Worm (Caenorhabditis elegans) whole organism, L1 larva: ENCODE measurements around the gene age-1.
A peak's percentile ranks its signal among the peaks of the same experiment; 100 is the strongest.

Experiments used
- C04F5.9 ChIP-seq: sonication (generic microtip); optimal IDR thresholded peaks from 2 replicates; lab custom pipeline; 2016; ENCODE audit warnings: missing genetic modification characterization, missing compliant biosample characterization
- Y116A8C.19 ChIP-seq: sonication (generic microtip); optimal IDR thresholded peaks from 2 replicates; lab custom pipeline; 2016; ENCODE audit warnings: missing compliant biosample characterization, missing genetic modification characterization, borderline replicate concordance
- alr-1 ChIP-seq: fragments of 200-800 bp; sonication (Bioruptor generic); optimal IDR thresholded peaks from 2 replicates; lab custom pipeline; 2018; ENCODE audit warnings: borderline replicate concordance, mild to moderate bottlenecking, missing genetic modification characterization, missing compliant biosample characterization
- blmp-1 ChIP-seq: fragments of 150-350 bp; optimal IDR thresholded peaks from 2 replicates; lab custom pipeline; 2014; ENCODE audit warnings: missing biosample characterization, missing genetic modification characterization
- ceh-82 ChIP-seq, 3 experiments: fragments of 150-350 bp in 1 of 3; sonication (generic microtip) in 2 of 3; optimal IDR thresholded peaks; 2 replicates each; lab custom pipeline; 2014 to 2017; ENCODE audit warnings: missing biosample characterization in 3 of 3, missing genetic modification characterization in 3 of 3
- ceh-88 ChIP-seq: fragments of 200-800 bp; sonication (Bioruptor generic); IDR thresholded peaks from 2 replicates; pipeline ENCODE4 v1.3.6; 2022; ENCODE audit warnings: missing genetic modification characterization, missing compliant biosample characterization
- dsc-1 ChIP-seq: sonication (generic microtip); optimal IDR thresholded peaks from 2 replicates; lab custom pipeline; 2016; ENCODE audit warnings: mild to moderate bottlenecking, missing genetic modification characterization, missing compliant biosample characterization
- efl-1 ChIP-seq, 4 experiments: fragments of 150-350 bp; optimal IDR thresholded peaks in 3 of 4; peaks in 1 of 4; 1 replicate in 1 of 4; 2 replicates in 3 of 4; lab custom pipeline; 2014; ENCODE audit warnings: missing biosample characterization in 2 of 4, missing genetic modification characterization in 2 of 4, missing genetic modification reagents in 2 of 4
- efl-3 ChIP-seq: fragments of 200-800 bp; sonication (Bioruptor generic); optimal IDR thresholded peaks from 2 replicates; lab custom pipeline; 2018; ENCODE audit warnings: mild to moderate bottlenecking, missing genetic modification characterization, missing compliant biosample characterization
- egl-13 ChIP-seq: sonication (generic microtip); optimal IDR thresholded peaks from 2 replicates; lab custom pipeline; 2016; ENCODE audit warnings: missing genotype, missing genetic modification reagents, missing genetic modification characterization, missing compliant biosample characterization
- egl-27 ChIP-seq, 2 experiments: fragments of 150-350 bp in 1 of 2; sonication (generic microtip); optimal IDR thresholded peaks; 3 replicates each; lab custom pipeline; 2017 to 2018; ENCODE audit warnings: missing biosample characterization in 2 of 2, missing genetic modification characterization in 2 of 2, missing genetic modification reagents in 2 of 2
- elt-2 ChIP-seq: sonication (generic microtip); optimal IDR thresholded peaks from 2 replicates; lab custom pipeline; 2016; ENCODE audit warnings: missing genetic modification characterization, mild to moderate bottlenecking, inconsistent platforms, missing compliant biosample characterization, missing genetic modification reagents
- ets-5 ChIP-seq: fragments of 200-800 bp; sonication (Bioruptor generic); IDR thresholded peaks from 2 replicates; pipeline ENCODE4 v1.3.6; 2022; ENCODE audit warnings: missing genetic modification characterization, missing compliant biosample characterization
- fkh-4 ChIP-seq: sonication (generic microtip); optimal IDR thresholded peaks from 2 replicates; lab custom pipeline; 2016; ENCODE audit warnings: missing compliant biosample characterization, missing genetic modification characterization, borderline replicate concordance
- fkh-8 ChIP-seq: sonication (generic microtip); optimal IDR thresholded peaks from 2 replicates; lab custom pipeline; 2016; ENCODE audit warnings: mild to moderate bottlenecking, missing genetic modification characterization, missing compliant biosample characterization
- grh-1 ChIP-seq: fragments of 200-800 bp; sonication (Bioruptor generic); IDR thresholded peaks from 2 replicates; pipeline ENCODE4 v1.3.6; 2022; ENCODE audit warnings: missing genetic modification reagents, missing genetic modification characterization, missing compliant biosample characterization
- hpl-2 ChIP-seq: fragments of 150-350 bp; optimal IDR thresholded peaks from 2 replicates; lab custom pipeline; 2014; ENCODE audit warnings: missing biosample characterization, missing genetic modification reagents, missing genetic modification characterization
- irx-1 ChIP-seq: sonication (generic microtip); optimal IDR thresholded peaks from 2 replicates; lab custom pipeline; 2016; ENCODE audit warnings: missing genetic modification characterization, missing compliant biosample characterization
- isw-1 ChIP-seq: fragments of 200-800 bp; sonication (Bioruptor generic); IDR thresholded peaks from 2 replicates; pipeline ENCODE4 v1.3.6; 2022; ENCODE audit warnings: missing genetic modification characterization, missing compliant biosample characterization
- lin-14 ChIP-seq: fragments of 200-800 bp; sonication (Bioruptor generic); optimal IDR thresholded peaks from 2 replicates; lab custom pipeline; 2018; ENCODE audit warnings: mild to moderate bottlenecking, missing genetic modification characterization, moderate library complexity, missing compliant biosample characterization
- lin-15B ChIP-seq: fragments of 150-350 bp; sonication (generic microtip); optimal IDR thresholded peaks from 3 replicates; lab custom pipeline; 2014; ENCODE audit warnings: missing biosample characterization, missing genetic modification characterization
- lin-39 ChIP-seq: fragments of 150-350 bp; optimal IDR thresholded peaks from 2 replicates; lab custom pipeline; 2014; ENCODE audit warnings: missing biosample characterization, missing genetic modification reagents, missing genetic modification characterization
- lir-3 ChIP-seq: sonication (generic microtip); optimal IDR thresholded peaks from 2 replicates; lab custom pipeline; 2016; ENCODE audit warnings: mild to moderate bottlenecking, missing genetic modification characterization, moderate library complexity, missing compliant biosample characterization; ENCODE audit not compliant: poor library complexity
- lsy-2 ChIP-seq, 2 experiments: fragments of 150-350 bp; optimal IDR thresholded peaks; 2 replicates each; lab custom pipeline; 2014; ENCODE audit warnings: missing biosample characterization in 2 of 2, missing genetic modification characterization in 2 of 2
- mef-2 ChIP-seq: fragments of 150-350 bp; optimal IDR thresholded peaks from 2 replicates; lab custom pipeline; 2014; ENCODE audit warnings: missing biosample characterization, missing genetic modification characterization
- mep-1 ChIP-seq: fragments of 150-350 bp; optimal IDR thresholded peaks from 2 replicates; lab custom pipeline; 2014; ENCODE audit warnings: missing biosample characterization, missing genetic modification characterization
- nhr-19 ChIP-seq: fragments of 200-800 bp; sonication (Bioruptor generic); conservative IDR thresholded peaks from 2 replicates; pipeline ENCODE4 v1.3.6; 2022; ENCODE audit warnings: missing genetic modification characterization, missing compliant biosample characterization
- nhr-20 ChIP-seq: sonication (generic microtip); optimal IDR thresholded peaks from 2 replicates; lab custom pipeline; 2016; ENCODE audit warnings: mild to moderate bottlenecking, missing genetic modification characterization, missing compliant biosample characterization
- nhr-28 ChIP-seq: fragments of 150-350 bp; optimal IDR thresholded peaks from 2 replicates; lab custom pipeline; 2014; ENCODE audit warnings: missing biosample characterization, missing genetic modification characterization
- nhr-71 ChIP-seq: sonication (generic microtip); optimal IDR thresholded peaks from 2 replicates; lab custom pipeline; 2016; ENCODE audit warnings: mild to moderate bottlenecking, missing genetic modification characterization, moderate library complexity, missing compliant biosample characterization
- nhr-77 ChIP-seq: fragments of 150-350 bp; optimal IDR thresholded peaks from 2 replicates; lab custom pipeline; 2014; ENCODE audit warnings: missing biosample characterization, missing genetic modification characterization
- nhr-90 ChIP-seq: sonication (generic microtip); optimal IDR thresholded peaks from 2 replicates; lab custom pipeline; 2016; ENCODE audit warnings: mild to moderate bottlenecking, missing genetic modification characterization, missing compliant biosample characterization; ENCODE audit not compliant: poor library complexity
- pax-3 ChIP-seq: fragments of 200-800 bp; sonication (Bioruptor generic); optimal IDR thresholded peaks from 2 replicates; lab custom pipeline; 2018; ENCODE audit warnings: mild to moderate bottlenecking, missing genetic modification characterization, moderate library complexity, missing compliant biosample characterization
- rnt-1 ChIP-seq: sonication (generic microtip); optimal IDR thresholded peaks from 2 replicates; lab custom pipeline; 2016; ENCODE audit warnings: mild to moderate bottlenecking, missing genetic modification characterization, moderate library complexity, missing compliant biosample characterization
- skn-1 ChIP-seq: fragments of 150-350 bp; optimal IDR thresholded peaks from 2 replicates; lab custom pipeline; 2014; ENCODE audit warnings: missing biosample characterization, missing genetic modification characterization
- snpc-4 ChIP-seq: fragments of 150-350 bp; optimal IDR thresholded peaks from 2 replicates; lab custom pipeline; 2014; ENCODE audit warnings: missing biosample characterization, missing genetic modification characterization
- sox-4 ChIP-seq: sonication (generic microtip); optimal IDR thresholded peaks from 2 replicates; lab custom pipeline; 2016; ENCODE audit warnings: missing genetic modification characterization, missing compliant biosample characterization
- tbx-2 ChIP-seq: sonication (generic microtip); optimal IDR thresholded peaks from 2 replicates; lab custom pipeline; 2016; ENCODE audit warnings: missing genetic modification characterization, missing compliant biosample characterization
- unc-30 ChIP-seq: sonication (generic microtip); optimal IDR thresholded peaks from 2 replicates; lab custom pipeline; 2017; ENCODE audit warnings: missing biosample characterization, missing genetic modification characterization
- unc-62 ChIP-seq: fragments of 150-350 bp; optimal IDR thresholded peaks from 2 replicates; lab custom pipeline; 2014; ENCODE audit warnings: missing biosample characterization, missing genetic modification reagents, missing genetic modification characterization
- unc-86 ChIP-seq: sonication (generic microtip); optimal IDR thresholded peaks from 2 replicates; lab custom pipeline; 2016; ENCODE audit warnings: missing genetic modification characterization, missing compliant biosample characterization
- xbp-1 ChIP-seq: sonication (generic microtip); optimal IDR thresholded peaks from 2 replicates; lab custom pipeline; 2016; ENCODE audit warnings: missing genetic modification characterization, missing compliant biosample characterization
- zag-1 ChIP-seq: fragments of 150-350 bp; optimal IDR thresholded peaks from 2 replicates; lab custom pipeline; 2014; ENCODE audit warnings: missing biosample characterization, missing genetic modification characterization

age-1 gene

ce11 chrII:11497365-11497764 is 29.5 kb downstream of the age-1 start, which contains the start of gene B0334.5:
Gene B0334.5, plus strand, starts transcription at chrII:11497665.
- TF ChIP-seq mep-1 (tag; lab: Kevin White, UChicago) = no peak
- no peak for TF ChIP-seq grh-1 (GFP tag; lab: Robert Waterston, UW)
- no peak for TF ChIP-seq ets-5 (GFP tag; lab: Robert Waterston, UW)
- TF ChIP-seq nhr-71 (tag; lab: Kevin White, UChicago) = no peak

ce11 chrII:11496767-11497166 is 30.1 kb downstream of the age-1 start, which contains the start of gene emc-5:
Gene emc-5, plus strand, starts transcription at chrII:11496780.
- TF ChIP-seq fkh-8 (tag; lab: Kevin White, UChicago) = no peak
- TF ChIP-seq tbx-2 (tag; lab: Kevin White, UChicago) = no peak
- TF ChIP-seq lin-39 (tag; lab: Kevin White, UChicago) = peak; percentile 73
- TF ChIP-seq unc-86 (tag; lab: Kevin White, UChicago) = no peak
- no peak for TF ChIP-seq irx-1 (tag; lab: Kevin White, UChicago)
- no peak for TF ChIP-seq egl-27 (tag; optimal IDR thresholded peaks at IDR 0.05; lab: Kevin White, UChicago)
- peak; percentile 31 for TF ChIP-seq nhr-19
- TF ChIP-seq lsy-2 (tag; optimal IDR thresholded peaks at IDR 0.05; lab: Kevin White, UChicago) = peak in 1 of 2 experiments; percentile 42
- TF ChIP-seq lin-14 (GFP tag; lab: Kevin White, UChicago) = peak; percentile 45
- no peak for TF ChIP-seq nhr-77
- peak; percentile 47 for TF ChIP-seq nhr-71 (tag; lab: Kevin White, UChicago)
- TF ChIP-seq pax-3 (tag; lab: Kevin White, UChicago) = no peak
- no peak for TF ChIP-seq nhr-28 (tag; lab: Kevin White, UChicago)
- TF ChIP-seq efl-3 (GFP tag; lab: Kevin White, UChicago) = no peak
- no peak for TF ChIP-seq unc-62
- TF ChIP-seq alr-1 (tag; lab: Kevin White, UChicago) = no peak
- TF ChIP-seq hpl-2 (GFP tag; lab: Kevin White, UChicago) = no peak
- peak; percentile 3 to 15 for TF ChIP-seq efl-1 (optimal IDR thresholded peaks at IDR 0.05; lab: Kevin White, UChicago)
- no peak for TF ChIP-seq efl-1 (GFP tag; optimal IDR thresholded peaks at IDR 0.05 in 1 of 2; lab: Kevin White, UChicago)
- no peak for TF ChIP-seq xbp-1
- no peak for TF ChIP-seq Y116A8C.19
- peak; percentile 14 for TF ChIP-seq lir-3 (tag; lab: Kevin White, UChicago)
- peak; percentile 75 for TF ChIP-seq rnt-1 (tag; lab: Kevin White, UChicago)
- TF ChIP-seq fkh-4 (tag; lab: Kevin White, UChicago) = no peak
- TF ChIP-seq ceh-82 (tag; optimal IDR thresholded peaks at IDR 0.05; lab: Kevin White, UChicago) = no peak
- no peak for TF ChIP-seq nhr-90 (tag; lab: Kevin White, UChicago)

- no peak for TF ChIP-seq lin-15B (tag; lab: Kevin White, UChicago)
- TF ChIP-seq elt-2 (tag; lab: Kevin White, UChicago) = no peak
- TF ChIP-seq C04F5.9 (tag; lab: Kevin White, UChicago) = no peak
- no peak for TF ChIP-seq hpl-2 (GFP tag; lab: Kevin White, UChicago)
- TF ChIP-seq isw-1 (GFP tag; lab: Robert Waterston, UW) = no peak
- no peak for TF ChIP-seq efl-1 (optimal IDR thresholded peaks at IDR 0.05; lab: Kevin White, UChicago)
- TF ChIP-seq efl-1 (GFP tag; optimal IDR thresholded peaks at IDR 0.05 in 1 of 2; lab: Kevin White, UChicago) = peak in 1 of 2 experiments; percentile 93
These were observed 31.0 kb downstream of the age-1 start for ce11 chrII:11495806-11496205.

- TF ChIP-seq egl-13 (no peak), rnt-1 (tag; lab: Kevin White, UChicago) (no peak), mep-1 (tag; lab: Kevin White, UChicago) (peak; percentile 29), zag-1 (no peak), lir-3 (tag; lab: Kevin White, UChicago) (no peak), mef-2 (tag; lab: Kevin White, UChicago) (no peak), unc-30 (tag; lab: Kevin White, UChicago) (no peak), blmp-1 (peak; percentile 6), Y116A8C.19 (no peak), snpc-4 (no peak), skn-1 (peak; percentile 47), nhr-90 (tag; lab: Kevin White, UChicago) (no peak), elt-2 (tag; lab: Kevin White, UChicago) (no peak), ceh-88 (GFP tag; lab: Robert Waterston, UW) (no peak), sox-4 (tag; lab: Kevin White, UChicago) (no peak), nhr-77 (no peak), lin-14 (GFP tag; lab: Kevin White, UChicago) (peak; percentile 22), dsc-1 (tag; lab: Kevin White, UChicago) (no peak), fkh-8 (tag; lab: Kevin White, UChicago) (no peak), unc-86 (tag; lab: Kevin White, UChicago) (no peak), ceh-82 (tag; optimal IDR thresholded peaks at IDR 0.05; lab: Kevin White, UChicago) (peak in 2 of 3 experiments; percentile 18 to 48), egl-27 (tag; optimal IDR thresholded peaks at IDR 0.05; lab: Kevin White, UChicago) (no peak), C04F5.9 (tag; lab: Kevin White, UChicago) (no peak), lin-15B (tag; lab: Kevin White, UChicago) (no peak), nhr-20 (tag; lab: Kevin White, UChicago) (no peak), nhr-71 (tag; lab: Kevin White, UChicago) (peak; percentile 27)
These were observed 31.5 kb downstream of the age-1 start, which contains the start of the genes ooc-3 and B0334.4 for ce11 chrII:11495307-11495706. Gene ooc-3, minus strand, starts transcription at chrII:11495321. Gene B0334.4, plus strand, starts transcription at chrII:11495692.
